Worm (Caenorhabditis elegans) whole organism, L1 larva: ENCODE measurements around the gene srx-136.

Experiments
- C16A3.4 ChIP-seq: fragments of 150-350 bp; optimal IDR thresholded peaks from 2 replicates; lab custom pipeline; 2014; ENCODE audit warnings: missing biosample characterization, missing genetic modification characterization
- F16B12.6 ChIP-seq: fragments of 150-350 bp; optimal IDR thresholded peaks from 2 replicates; lab custom pipeline; 2014; ENCODE audit warnings: missing biosample characterization, missing genetic modification characterization
- Y116A8C.19 ChIP-seq: sonication (generic microtip); optimal IDR thresholded peaks from 2 replicates; lab custom pipeline; 2016; ENCODE audit warnings: missing compliant biosample characterization, missing genetic modification characterization, borderline replicate concordance
- aha-1 ChIP-seq: fragments of 150-350 bp; optimal IDR thresholded peaks from 2 replicates; lab custom pipeline; 2014; ENCODE audit warnings: missing biosample characterization, missing genetic modification characterization
- alr-1 ChIP-seq: fragments of 200-800 bp; sonication (Bioruptor generic); optimal IDR thresholded peaks from 2 replicates; lab custom pipeline; 2018; ENCODE audit warnings: borderline replicate concordance, mild to moderate bottlenecking, missing genetic modification characterization, missing compliant biosample characterization
- blmp-1 ChIP-seq: fragments of 150-350 bp; optimal IDR thresholded peaks from 2 replicates; lab custom pipeline; 2014; ENCODE audit warnings: missing biosample characterization, missing genetic modification characterization
- ceh-90 ChIP-seq: sonication (generic microtip); optimal IDR thresholded peaks from 2 replicates; lab custom pipeline; 2016; ENCODE audit warnings: missing genetic modification characterization, missing compliant biosample characterization
- ces-1 ChIP-seq: fragments of 150-350 bp; optimal IDR thresholded peaks from 2 replicates; lab custom pipeline; 2014; ENCODE audit warnings: missing biosample characterization, missing genetic modification reagents, missing genetic modification characterization
- dsc-1 ChIP-seq: sonication (generic microtip); optimal IDR thresholded peaks from 2 replicates; lab custom pipeline; 2016; ENCODE audit warnings: mild to moderate bottlenecking, missing genetic modification characterization, missing compliant biosample characterization
- efl-1 ChIP-seq, 4 experiments: fragments of 150-350 bp; optimal IDR thresholded peaks in 3 of 4; peaks in 1 of 4; 1 replicate in 1 of 4; 2 replicates in 3 of 4; lab custom pipeline; 2014; ENCODE audit warnings: missing biosample characterization in 2 of 4, missing genetic modification characterization in 2 of 4, missing genetic modification reagents in 2 of 4
- efl-3 ChIP-seq: fragments of 200-800 bp; sonication (Bioruptor generic); optimal IDR thresholded peaks from 2 replicates; lab custom pipeline; 2018; ENCODE audit warnings: mild to moderate bottlenecking, missing genetic modification characterization, missing compliant biosample characterization
- elt-2 ChIP-seq: sonication (generic microtip); optimal IDR thresholded peaks from 2 replicates; lab custom pipeline; 2016; ENCODE audit warnings: missing genetic modification characterization, mild to moderate bottlenecking, inconsistent platforms, missing compliant biosample characterization, missing genetic modification reagents
- fkh-4 ChIP-seq: sonication (generic microtip); optimal IDR thresholded peaks from 2 replicates; lab custom pipeline; 2016; ENCODE audit warnings: missing compliant biosample characterization, missing genetic modification characterization, borderline replicate concordance
- fos-1 ChIP-seq: fragments of 150-350 bp; optimal IDR thresholded peaks from 2 replicates; lab custom pipeline; 2014; ENCODE audit warnings: missing biosample characterization, missing genetic modification characterization
- grh-1 ChIP-seq: fragments of 200-800 bp; sonication (Bioruptor generic); IDR thresholded peaks from 2 replicates; pipeline ENCODE4 v1.3.6; 2022; ENCODE audit warnings: missing genetic modification reagents, missing genetic modification characterization, missing compliant biosample characterization
- hlh-17 ChIP-seq: fragments of 200-800 bp; sonication (Bioruptor generic); optimal IDR thresholded peaks from 2 replicates; lab custom pipeline; 2018; ENCODE audit warnings: missing genetic modification characterization, mild to moderate bottlenecking, missing compliant biosample characterization, moderate library complexity, borderline replicate concordance
- hlh-4 ChIP-seq: sonication (generic microtip); optimal IDR thresholded peaks from 2 replicates; lab custom pipeline; 2016; ENCODE audit warnings: mild to moderate bottlenecking, missing genetic modification characterization, missing compliant biosample characterization
- hpl-2 ChIP-seq: fragments of 150-350 bp; optimal IDR thresholded peaks from 2 replicates; lab custom pipeline; 2014; ENCODE audit warnings: missing biosample characterization, missing genetic modification reagents, missing genetic modification characterization
- isw-1 ChIP-seq: fragments of 200-800 bp; sonication (Bioruptor generic); IDR thresholded peaks from 2 replicates; pipeline ENCODE4 v1.3.6; 2022; ENCODE audit warnings: missing genetic modification characterization, missing compliant biosample characterization
- jun-1 ChIP-seq: fragments of 150-350 bp; optimal IDR thresholded peaks from 2 replicates; lab custom pipeline; 2014; ENCODE audit warnings: missing biosample characterization, missing genetic modification reagents, missing genetic modification characterization
- lin-15B ChIP-seq: fragments of 150-350 bp; sonication (generic microtip); optimal IDR thresholded peaks from 3 replicates; lab custom pipeline; 2014; ENCODE audit warnings: missing biosample characterization, missing genetic modification characterization
- lsy-2 ChIP-seq, 2 experiments: fragments of 150-350 bp; optimal IDR thresholded peaks; 2 replicates each; lab custom pipeline; 2014; ENCODE audit warnings: missing biosample characterization in 2 of 2, missing genetic modification characterization in 2 of 2
- mab-9 ChIP-seq: fragments of 200-800 bp; sonication (Bioruptor generic); IDR thresholded peaks from 2 replicates; pipeline ENCODE4 v1.3.6; 2022; ENCODE audit warnings: missing genetic modification reagents, missing genetic modification characterization, missing compliant biosample characterization
- mdl-1 ChIP-seq, 2 experiments: fragments of 150-350 bp; optimal IDR thresholded peaks; 2 replicates each; lab custom pipeline; 2014 to 2017; ENCODE audit warnings: missing biosample characterization in 2 of 2, missing genetic modification characterization in 2 of 2, inconsistent platforms in 1 of 2
- mef-2 ChIP-seq: fragments of 150-350 bp; optimal IDR thresholded peaks from 2 replicates; lab custom pipeline; 2014; ENCODE audit warnings: missing biosample characterization, missing genetic modification characterization
- nhr-11 ChIP-seq: fragments of 150-350 bp; optimal IDR thresholded peaks from 2 replicates; lab custom pipeline; 2014; ENCODE audit warnings: missing biosample characterization, missing genetic modification characterization
- nhr-237 ChIP-seq: fragments of 150-350 bp; optimal IDR thresholded peaks from 2 replicates; lab custom pipeline; 2014; ENCODE audit warnings: missing biosample characterization, missing genetic modification characterization
- nhr-28 ChIP-seq: fragments of 150-350 bp; optimal IDR thresholded peaks from 2 replicates; lab custom pipeline; 2014; ENCODE audit warnings: missing biosample characterization, missing genetic modification characterization
- nhr-47 ChIP-seq: sonication (generic microtip); optimal IDR thresholded peaks from 2 replicates; lab custom pipeline; 2016; ENCODE audit warnings: mild to moderate bottlenecking, missing genetic modification characterization, moderate library complexity, missing compliant biosample characterization
- nhr-71 ChIP-seq: sonication (generic microtip); optimal IDR thresholded peaks from 2 replicates; lab custom pipeline; 2016; ENCODE audit warnings: mild to moderate bottlenecking, missing genetic modification characterization, moderate library complexity, missing compliant biosample characterization
- nhr-77 ChIP-seq: fragments of 150-350 bp; optimal IDR thresholded peaks from 2 replicates; lab custom pipeline; 2014; ENCODE audit warnings: missing biosample characterization, missing genetic modification characterization
- nhr-85 ChIP-seq: sonication (generic microtip); peaks from one replicate; lab custom pipeline; 2016; ENCODE audit warnings: missing genetic modification characterization, inconsistent platforms, missing compliant biosample characterization
- pax-3 ChIP-seq: fragments of 200-800 bp; sonication (Bioruptor generic); optimal IDR thresholded peaks from 2 replicates; lab custom pipeline; 2018; ENCODE audit warnings: mild to moderate bottlenecking, missing genetic modification characterization, moderate library complexity, missing compliant biosample characterization
- rnt-1 ChIP-seq: sonication (generic microtip); optimal IDR thresholded peaks from 2 replicates; lab custom pipeline; 2016; ENCODE audit warnings: mild to moderate bottlenecking, missing genetic modification characterization, moderate library complexity, missing compliant biosample characterization
- skn-1 ChIP-seq: fragments of 150-350 bp; optimal IDR thresholded peaks from 2 replicates; lab custom pipeline; 2014; ENCODE audit warnings: missing biosample characterization, missing genetic modification characterization
- snpc-4 ChIP-seq: fragments of 150-350 bp; optimal IDR thresholded peaks from 2 replicates; lab custom pipeline; 2014; ENCODE audit warnings: missing biosample characterization, missing genetic modification characterization
- snu-23 ChIP-seq: sonication (generic microtip); optimal IDR thresholded peaks from 2 replicates; lab custom pipeline; 2016; ENCODE audit warnings: missing genetic modification characterization, missing compliant biosample characterization
- tbx-2 ChIP-seq: sonication (generic microtip); optimal IDR thresholded peaks from 2 replicates; lab custom pipeline; 2016; ENCODE audit warnings: missing genetic modification characterization, missing compliant biosample characterization
- tlp-1 ChIP-seq: fragments of 150-350 bp; optimal IDR thresholded peaks from 2 replicates; lab custom pipeline; 2014; ENCODE audit warnings: missing biosample characterization, missing genetic modification characterization
- unc-130 ChIP-seq: fragments of 150-350 bp; optimal IDR thresholded peaks from 2 replicates; lab custom pipeline; 2017; ENCODE audit warnings: missing biosample characterization, missing genetic modification characterization, inconsistent platforms
- unc-98 ChIP-seq: fragments of 200-800 bp; sonication (Bioruptor generic); IDR thresholded peaks from 2 replicates; pipeline ENCODE4 v1.3.6; 2022; ENCODE audit warnings: missing genetic modification characterization, missing compliant biosample characterization
- xbp-1 ChIP-seq: sonication (generic microtip); optimal IDR thresholded peaks from 2 replicates; lab custom pipeline; 2016; ENCODE audit warnings: missing genetic modification characterization, missing compliant biosample characterization
- ztf-11 ChIP-seq, 2 experiments: sonication (generic microtip); optimal IDR thresholded peaks; 2 replicates each; lab custom pipeline; 2016 to 2017; ENCODE audit warnings: missing genetic modification characterization in 2 of 2, missing biosample characterization in 1 of 2, missing compliant biosample characterization in 1 of 2

srx-136 gene

ce11 chrV:13880607-13881006 is 23.4 kb downstream of the srx-136 start, which contains the start of gene T22G5.3:
Gene T22G5.3, plus strand, starts transcription at chrV:13880907.
- no peak for TF ChIP-seq unc-130 (tag; lab: Kevin White, UChicago)
- no peak for TF ChIP-seq snpc-4 (tag; lab: Kevin White, UChicago)
- no peak for TF ChIP-seq mef-2 (tag; lab: Kevin White, UChicago)
- TF ChIP-seq skn-1 (tag; lab: Kevin White, UChicago), result no peak
- no peak for TF ChIP-seq blmp-1
- no peak for TF ChIP-seq fos-1 (tag; lab: Kevin White, UChicago)
- no peak for TF ChIP-seq mab-9
- TF ChIP-seq nhr-71 (tag; lab: Kevin White, UChicago), result no peak
- no peak for TF ChIP-seq tlp-1 (tag; lab: Kevin White, UChicago)
- no peak for TF ChIP-seq rnt-1 (tag; lab: Kevin White, UChicago)
- no peak for TF ChIP-seq mdl-1 (tag; optimal IDR thresholded peaks at IDR 0.05; lab: Kevin White, UChicago)
- TF ChIP-seq nhr-77 (tag; lab: Kevin White, UChicago), result no peak
- TF ChIP-seq F16B12.6 (tag; lab: Kevin White, UChicago), result no peak
- no peak for TF ChIP-seq xbp-1 (tag; lab: Kevin White, UChicago)
- no peak for TF ChIP-seq alr-1 (tag; lab: Kevin White, UChicago)
- TF ChIP-seq nhr-85 (tag; lab: Kevin White, UChicago), result no peak

ce11 chrV:13882192-13882591 is 25.0 kb downstream of the srx-136 start:
- TF ChIP-seq isw-1 (GFP tag; lab: Robert Waterston, UW) (peak; percentile 11; the same call in 1 of the 2 replicates), unc-98 (GFP tag; lab: Robert Waterston, UW) (peak; percentile 53; the same call in 1 of the 2 replicates)

- TF ChIP-seq ces-1 (no peak), nhr-237 (tag; lab: Kevin White, UChicago) (no peak), C16A3.4 (no peak), ztf-11 (tag; optimal IDR thresholded peaks at IDR 0.05; lab: Kevin White, UChicago) (no peak), fos-1 (tag; lab: Kevin White, UChicago) (no peak), unc-130 (tag; lab: Kevin White, UChicago) (no peak), mdl-1 (tag; optimal IDR thresholded peaks at IDR 0.05; lab: Kevin White, UChicago) (no peak), ceh-90 (tag; lab: Kevin White, UChicago) (no peak), dsc-1 (tag; lab: Kevin White, UChicago) (no peak), nhr-47 (tag; lab: Kevin White, UChicago) (no peak), efl-1 (optimal IDR thresholded peaks at IDR 0.05; lab: Kevin White, UChicago) (no peak), efl-1 (GFP tag; optimal IDR thresholded peaks at IDR 0.05 in 1 of 2; lab: Kevin White, UChicago) (no peak), elt-2 (tag; lab: Kevin White, UChicago) (no peak), snu-23 (GFP tag; lab: Kevin White, UChicago) (no peak), nhr-28 (no peak)
Observed at ce11 chrV:13887358-13887757, 30.1 kb downstream of the srx-136 start, which contains the start of gene srsx-19. Gene srsx-19, plus strand, starts transcription at chrV:13887658.

DNA sequence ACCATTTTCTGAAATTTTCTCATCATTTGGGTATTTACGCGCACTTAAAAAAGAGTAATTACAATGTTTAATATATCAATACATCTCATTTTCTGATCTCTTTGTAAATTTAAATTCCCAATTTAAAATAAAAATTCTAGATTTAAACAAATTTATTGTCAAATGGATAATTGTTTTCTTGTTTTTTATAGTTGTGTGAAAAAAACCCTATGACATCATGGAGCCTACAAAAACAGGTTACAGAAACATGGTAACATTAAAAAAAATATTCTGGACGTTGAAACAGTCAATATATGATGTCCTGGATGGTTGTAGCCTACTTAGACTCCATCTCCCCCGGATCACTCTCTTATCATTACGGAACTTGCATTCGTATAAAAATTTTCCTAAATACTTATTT is 32.3 kb downstream of the srx-136 start, which contains the start of gene spp-12:
Gene spp-12, plus strand, starts transcription at position 301 of the 400 bp plus-strand sequence.
- TF ChIP-seq grh-1 (GFP tag; lab: Robert Waterston, UW), result no peak
- no peak for TF ChIP-seq efl-1 (optimal IDR thresholded peaks at IDR 0.05; lab: Kevin White, UChicago)
- peak in 1 of 2 experiments; percentile 6 for TF ChIP-seq efl-1 (GFP tag; optimal IDR thresholded peaks at IDR 0.05 in 1 of 2; lab: Kevin White, UChicago)

ce11 chrV:13890473-13890872 is 33.2 kb downstream of the srx-136 start, which contains the start of gene lbp-8:
Gene lbp-8, plus strand, starts transcription at chrV:13890773.
- TF ChIP-seq C16A3.4, result no peak
- no peak for TF ChIP-seq efl-1 (optimal IDR thresholded peaks at IDR 0.05; lab: Kevin White, UChicago)
- no peak for TF ChIP-seq efl-1 (GFP tag; optimal IDR thresholded peaks at IDR 0.05 in 1 of 2; lab: Kevin White, UChicago)
- no peak for TF ChIP-seq jun-1 (tag; lab: Kevin White, UChicago)
- TF ChIP-seq hpl-2 (GFP tag; lab: Kevin White, UChicago), result no peak
- TF ChIP-seq ceh-90 (tag; lab: Kevin White, UChicago), result no peak
- no peak for TF ChIP-seq lsy-2 (tag; optimal IDR thresholded peaks at IDR 0.05; lab: Kevin White, UChicago)
- TF ChIP-seq unc-130 (tag; lab: Kevin White, UChicago), result no peak
- no peak for TF ChIP-seq efl-3 (GFP tag; lab: Kevin White, UChicago)
- no peak for TF ChIP-seq F16B12.6 (tag; lab: Kevin White, UChicago)
- no peak for TF ChIP-seq aha-1 (tag; lab: Kevin White, UChicago)
- TF ChIP-seq nhr-11 (tag; lab: Kevin White, UChicago), result no peak
- TF ChIP-seq Y116A8C.19 (tag; lab: Kevin White, UChicago), result no peak
- TF ChIP-seq hlh-4 (tag; lab: Kevin White, UChicago), result no peak
- no peak for TF ChIP-seq rnt-1 (tag; lab: Kevin White, UChicago)
- no peak for TF ChIP-seq lin-15B (tag; lab: Kevin White, UChicago)
- no peak for TF ChIP-seq fkh-4
- no peak for TF ChIP-seq tbx-2 (tag; lab: Kevin White, UChicago)
- no peak for TF ChIP-seq hlh-17 (GFP tag; lab: Kevin White, UChicago)
- TF ChIP-seq pax-3 (tag; lab: Kevin White, UChicago), result no peak
